Fruit fly (Drosophila melanogaster): ENCODE data around the gene rk.

Gene rk

DNA sequence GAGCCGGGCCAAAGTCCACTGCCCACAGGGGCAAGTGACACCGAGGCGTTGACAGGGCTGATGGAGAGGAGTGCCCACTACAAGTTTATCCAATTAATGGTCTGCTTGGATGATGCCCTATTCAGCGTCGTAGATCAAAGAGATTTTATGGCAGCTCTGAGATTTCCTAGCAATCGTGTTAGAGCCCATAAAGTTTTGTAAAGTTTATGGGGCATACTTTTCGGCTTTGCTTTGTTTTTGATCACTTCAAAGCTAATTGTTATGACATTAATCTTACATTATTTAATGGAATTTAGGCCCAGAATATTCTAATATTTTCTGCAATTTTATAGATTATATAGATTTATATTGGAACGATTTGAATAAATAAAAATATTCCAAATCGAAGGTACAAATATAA is 40.6 kb downstream of the rk start:
- no peak for TF ChIP-seq h (optimal IDR thresholded peaks at IDR 0.05)
- no peak for TF ChIP-seq psq (optimal IDR thresholded peaks at IDR 0.05)
- no peak for TF ChIP-seq Myc (optimal IDR thresholded peaks at IDR 0.05)
- TF ChIP-seq Sin3A (optimal IDR thresholded peaks at IDR 0.05) = no peak
- TF ChIP-seq ttk (optimal IDR thresholded peaks at IDR 0.05) = no peak
- no peak for TF ChIP-seq insv (optimal IDR thresholded peaks at IDR 0.05)

- TF ChIP-seq Sin3A (optimal IDR thresholded peaks at IDR 0.05) = no peak
- no peak for TF ChIP-seq insv (optimal IDR thresholded peaks at IDR 0.05)
- TF ChIP-seq h (optimal IDR thresholded peaks at IDR 0.05) = no peak
- no peak for TF ChIP-seq psq (optimal IDR thresholded peaks at IDR 0.05)
- TF ChIP-seq ttk (optimal IDR thresholded peaks at IDR 0.05) = no peak
- no peak for TF ChIP-seq Myc (optimal IDR thresholded peaks at IDR 0.05)
Observed at dm6 chr2L:13957239-13957638, 43.8 kb downstream of the rk start, which contains the start of gene NimA. Gene NimA, plus strand, starts transcription at chr2L:13957539.

dm6 chr2L:13955775-13956174 is 45.3 kb downstream of the rk start:
- TF ChIP-seq h (optimal IDR thresholded peaks at IDR 0.05) (no peak), Myc (optimal IDR thresholded peaks at IDR 0.05) (no peak), ttk (optimal IDR thresholded peaks at IDR 0.05) (no peak), insv (optimal IDR thresholded peaks at IDR 0.05) (no peak), psq (optimal IDR thresholded peaks at IDR 0.05) (no peak), Sin3A (optimal IDR thresholded peaks at IDR 0.05) (no peak)

DNA sequence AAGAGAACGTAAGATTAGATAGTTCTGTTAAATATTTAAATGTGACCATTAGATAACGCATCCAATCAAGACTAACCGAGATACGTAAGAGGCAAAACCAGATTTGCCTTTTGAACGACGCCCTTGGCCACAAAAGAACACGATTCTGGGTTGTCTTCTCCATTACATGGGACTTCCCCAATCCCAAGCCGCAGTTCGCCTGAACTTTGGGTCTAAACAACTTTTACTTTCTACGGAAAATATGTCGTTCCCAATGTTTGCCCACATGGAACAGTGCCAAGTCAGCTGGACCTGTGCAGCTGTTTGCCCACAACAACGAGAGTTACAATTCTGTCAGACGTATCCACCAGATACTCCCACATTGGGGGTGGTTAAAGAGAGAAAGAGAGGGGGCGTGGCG is 51.3 kb downstream of the rk start:
- no peak for TF ChIP-seq insv (optimal IDR thresholded peaks at IDR 0.05)

DNA sequence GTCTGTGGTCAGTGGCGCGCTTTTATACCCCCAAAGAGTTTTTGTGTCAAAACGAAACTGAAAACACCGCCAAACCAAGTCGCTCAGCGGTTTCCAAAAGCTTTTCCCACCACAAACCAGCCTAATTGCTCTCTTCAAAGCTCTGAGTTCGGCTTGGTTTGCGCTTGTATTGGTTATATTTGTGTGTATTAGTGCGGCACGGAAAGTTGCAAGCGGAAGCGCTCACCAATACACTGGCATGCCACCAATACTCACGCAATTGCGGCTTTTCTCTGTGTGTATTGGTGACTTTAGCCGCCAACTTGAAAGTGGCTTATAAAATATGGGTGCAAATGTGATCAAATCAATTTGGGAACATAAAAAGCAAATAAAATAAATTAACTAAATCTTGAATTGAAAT is 53.6 kb downstream of the rk start, which contains the start of gene Vajk3:
Vajk3 (minus strand) TSS at position 1 of the 400 bp plus-strand sequence.
- TF ChIP-seq insv (optimal IDR thresholded peaks at IDR 0.05) = no peak
- TF ChIP-seq ttk (optimal IDR thresholded peaks at IDR 0.05) = no peak
- no peak for TF ChIP-seq psq (optimal IDR thresholded peaks at IDR 0.05)
- TF ChIP-seq Sin3A (optimal IDR thresholded peaks at IDR 0.05) = no peak
- no peak for TF ChIP-seq h (optimal IDR thresholded peaks at IDR 0.05)
- TF ChIP-seq Myc (optimal IDR thresholded peaks at IDR 0.05) = no peak

DNA sequence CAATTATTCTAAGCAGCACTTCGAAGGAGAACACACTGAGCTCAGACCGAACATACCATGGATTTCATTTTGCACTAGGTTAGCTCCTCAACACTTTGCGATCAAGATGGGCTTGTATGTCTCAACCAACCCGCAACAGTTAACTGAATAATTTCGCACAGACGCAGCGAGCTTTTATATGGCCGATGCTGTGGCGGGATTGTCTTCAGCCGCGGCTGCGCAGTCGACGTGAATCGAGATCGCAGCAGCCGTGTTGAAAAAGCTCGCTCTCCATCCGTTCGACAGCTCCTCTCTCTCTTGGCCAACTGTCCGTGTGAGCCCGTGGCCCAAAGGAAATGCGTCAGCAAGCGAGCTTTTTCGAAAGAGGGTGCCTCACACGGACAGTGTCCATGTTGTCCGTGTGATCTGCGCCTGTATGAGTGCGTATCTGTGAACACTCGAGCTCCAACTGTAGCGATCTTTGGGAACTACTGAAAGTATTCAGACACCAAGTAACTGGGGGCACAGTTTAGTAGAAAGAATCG is 66.4 kb downstream of the rk start, which contains the start of gene Vajk2:
Vajk2 (minus strand) TSS at position 151 of the 524 bp plus-strand sequence.
- TF ChIP-seq ttk (optimal IDR thresholded peaks at IDR 0.05) (no peak), psq (optimal IDR thresholded peaks at IDR 0.05) (no peak), Myc (optimal IDR thresholded peaks at IDR 0.05) (no peak), h (optimal IDR thresholded peaks at IDR 0.05) (no peak), insv (optimal IDR thresholded peaks at IDR 0.05) (no peak), Sin3A (optimal IDR thresholded peaks at IDR 0.05) (no peak)
